Fruit fly (Drosophila melanogaster) whole organism, pupa: ENCODE results near the gene CG7497.

Source experiments
- CG10348 ChIP-seq: fragments of 200-800 bp; sonication (Bioruptor generic); IDR thresholded peaks from 2 replicates; pipeline ENCODE4 v1.3.6; 2022; ENCODE audit warnings: missing biosample characterization, missing genetic modification characterization
- CG12605 ChIP-seq: fragments of 200-800 bp; sonication (Bioruptor generic); IDR thresholded peaks from 2 replicates; pipeline ENCODE4 v1.3.6; 2022; ENCODE audit warnings: missing biosample characterization, missing genetic modification characterization
- CG13204 ChIP-seq: fragments of 200-800 bp; sonication (Bioruptor generic); optimal IDR thresholded peaks from 2 replicates; lab custom pipeline; 2018; ENCODE audit warnings: missing biosample characterization, mild to moderate bottlenecking, missing genetic modification characterization, moderate library complexity
- CG14655 ChIP-seq: fragments of 200-800 bp; sonication (Bioruptor generic); optimal IDR thresholded peaks from 3 replicates; lab custom pipeline; 2017; ENCODE audit warnings: mild to moderate bottlenecking, missing biosample characterization, missing genetic modification reagents, missing genetic modification characterization
- CG15710 ChIP-seq: fragments of 200-800 bp; sonication (Bioruptor generic); optimal IDR thresholded peaks from 2 replicates; lab custom pipeline; 2018; ENCODE audit warnings: missing biosample characterization, mild to moderate bottlenecking, missing genetic modification characterization, moderate library complexity
- CG17806 ChIP-seq: fragments of 200-800 bp; sonication (Bioruptor generic); optimal IDR thresholded peaks from 2 replicates; lab custom pipeline; 2018; ENCODE audit warnings: missing biosample characterization, mild to moderate bottlenecking, missing genetic modification characterization, moderate library complexity
- CG32121 ChIP-seq: fragments of 200-800 bp; sonication (Bioruptor generic); IDR thresholded peaks from 2 replicates; pipeline ENCODE4 v1.3.6; 2022; ENCODE audit warnings: missing biosample characterization, missing genetic modification characterization
- CG34367 ChIP-seq: fragments of 200-800 bp; sonication (Bioruptor generic); optimal IDR thresholded peaks from 2 replicates; lab custom pipeline; 2018; ENCODE audit warnings: missing biosample characterization, mild to moderate bottlenecking, missing genetic modification characterization
- CG4496 ChIP-seq: fragments of 200-800 bp; sonication (Bioruptor generic); IDR thresholded peaks from 3 replicates; pipeline ENCODE4 v1.3.6; 2022; ENCODE audit warnings: missing biosample characterization, missing genetic modification characterization
- CG8159 ChIP-seq: fragments of 200-800 bp; sonication (Bioruptor generic); optimal IDR thresholded peaks from 3 replicates; lab custom pipeline; 2018; ENCODE audit warnings: missing biosample characterization, mild to moderate bottlenecking, missing genetic modification characterization, moderate library complexity
- CG8301 ChIP-seq: fragments of 200-800 bp; sonication (Bioruptor generic); optimal IDR thresholded peaks from 2 replicates; lab custom pipeline; 2018; ENCODE audit warnings: missing biosample characterization, mild to moderate bottlenecking, missing genetic modification characterization
- CG9948 ChIP-seq: fragments of 200-800 bp; sonication (Bioruptor generic); optimal IDR thresholded peaks from 2 replicates; lab custom pipeline; 2018; ENCODE audit warnings: missing biosample characterization, mild to moderate bottlenecking, missing genetic modification characterization, moderate library complexity
- D1 ChIP-seq: fragments of 200-800 bp; sonication (Bioruptor generic); optimal IDR thresholded peaks from 2 replicates; lab custom pipeline; 2018; ENCODE audit warnings: missing biosample characterization, mild to moderate bottlenecking, missing genetic modification characterization, moderate library complexity
- EcR ChIP-seq: fragments of 200-800 bp; sonication (Bioruptor generic); optimal IDR thresholded peaks from 3 replicates; lab custom pipeline; 2019; ENCODE audit warnings: missing biosample characterization, missing genetic modification characterization, mild to moderate bottlenecking, moderate library complexity, missing genetic modification reagents
- Ets98B ChIP-seq: fragments of 200-800 bp; sonication (Bioruptor generic); IDR thresholded peaks from 2 replicates; pipeline ENCODE4 v1.3.6; 2022; ENCODE audit warnings: missing biosample characterization, missing genetic modification characterization
- Pif1A ChIP-seq: fragments of 200-800 bp; sonication (Bioruptor generic); optimal IDR thresholded peaks from 3 replicates; lab custom pipeline; 2016; ENCODE audit warnings: missing biosample characterization, missing genetic modification characterization
- Pif1B ChIP-seq: fragments of 200-800 bp; sonication (Bioruptor generic); optimal IDR thresholded peaks from 3 replicates; lab custom pipeline; 2016; ENCODE audit warnings: missing biosample characterization, missing genetic modification characterization
- Snoo ChIP-seq: fragments of 200-800 bp; sonication (Bioruptor generic); optimal IDR thresholded peaks from 3 replicates; lab custom pipeline; 2017; ENCODE audit warnings: missing biosample characterization, mild to moderate bottlenecking, missing genetic modification characterization, inconsistent platforms
- fd96Ca ChIP-seq: fragments of 200-800 bp; sonication (Bioruptor generic); IDR thresholded peaks from 3 replicates; pipeline ENCODE4 v1.3.6; 2022; ENCODE audit warnings: missing biosample characterization, missing genetic modification characterization
- gl ChIP-seq: fragments of 200-800 bp; sonication (Bioruptor generic); optimal IDR thresholded peaks from 2 replicates; lab custom pipeline; 2018; ENCODE audit warnings: missing biosample characterization, mild to moderate bottlenecking, missing genetic modification characterization
- rn ChIP-seq: fragments of 200-800 bp; sonication (Bioruptor generic); IDR thresholded peaks from 2 replicates; pipeline ENCODE4 v1.3.6; 2022; ENCODE audit warnings: missing biosample characterization, missing genetic modification characterization

The CG7497 gene

dm6 chr3L:17615838-17616237 lies 17.4 kb upstream of the CG7497 start:
- no peak for TF ChIP-seq CG9948 (tag; lab: Kevin White, UChicago)

- TF ChIP-seq fd96Ca (GFP tag; lab: Robert Waterston, UW) (no peak), CG15710 (no peak), Pif1A (GFP tag; lab: Kevin White, UChicago) (no peak), CG13204 (no peak), CG8159 (tag; lab: Kevin White, UChicago) (no peak), CG4496 (GFP tag; lab: Robert Waterston, UW) (no peak), CG14655 (GFP tag; lab: Kevin White, UChicago) (no peak), gl (tag; lab: Kevin White, UChicago) (no peak), CG8301 (tag; lab: Kevin White, UChicago) (no peak), CG9948 (tag; lab: Kevin White, UChicago) (no peak), CG17806 (tag; lab: Kevin White, UChicago) (no peak), CG34367 (tag; lab: Kevin White, UChicago) (no peak), EcR (GFP tag; lab: Kevin White, UChicago) (no peak), CG12605 (GFP tag; lab: Robert Waterston, UW) (no peak)
Observed at dm6 chr3L:17616876-17617279, 16.4 kb upstream of the CG7497 start.

DNA sequence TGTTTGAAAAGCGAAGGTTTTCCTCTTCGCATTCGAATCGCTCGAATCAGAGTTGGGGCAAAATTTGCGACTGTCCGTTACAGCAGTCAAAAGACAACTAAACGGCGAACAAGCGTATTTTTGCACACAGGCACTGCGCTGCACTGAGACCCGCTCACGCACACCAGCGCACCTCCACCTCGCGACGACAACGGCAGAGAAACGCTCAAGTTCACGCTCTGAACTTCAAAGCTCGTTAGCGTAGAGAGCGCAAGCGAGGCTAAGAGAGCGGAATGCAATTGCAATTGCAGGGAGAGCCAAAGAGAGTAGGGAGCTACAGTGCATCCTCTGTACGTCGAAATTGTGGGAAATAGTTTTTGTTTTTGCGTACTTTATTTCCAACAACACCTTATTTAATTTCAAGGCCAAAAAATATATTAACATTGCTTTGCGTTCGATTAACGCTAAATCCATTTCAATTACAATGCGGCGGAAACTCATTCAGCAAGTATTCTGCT lies 14.0 kb upstream of the CG7497 start, which contains the start of gene Eip74EF:
Gene Eip74EF (minus strand): TSS at position 117 of the 497 bp plus-strand sequence.
- TF ChIP-seq Pif1B, result peak; percentile 72
- peak; percentile 87 for TF ChIP-seq CG13204
- TF ChIP-seq gl (tag; lab: Kevin White, UChicago), result peak; percentile 42
- peak; percentile 59 for TF ChIP-seq D1 (tag; lab: Kevin White, UChicago)
- TF ChIP-seq CG12605 (GFP tag; lab: Robert Waterston, UW), result peak; percentile 85
- peak; percentile 85; the same call in 1 of the 2 replicates for TF ChIP-seq Ets98B (GFP tag; lab: Robert Waterston, UW)
- TF ChIP-seq CG15710, result peak; percentile 53
- TF ChIP-seq CG34367 (tag; lab: Kevin White, UChicago), result peak; percentile 28
- peak; percentile 69 for TF ChIP-seq CG8301 (tag; lab: Kevin White, UChicago)
- no peak for TF ChIP-seq CG10348 (GFP tag; lab: Robert Waterston, UW)
- TF ChIP-seq rn (GFP tag; lab: Robert Waterston, UW), result peak; percentile 58
- TF ChIP-seq EcR (GFP tag; lab: Kevin White, UChicago), result peak; percentile 87
- TF ChIP-seq CG17806 (tag; lab: Kevin White, UChicago), result peak; percentile 46
- no peak; the same call in 2 of the 3 replicates for TF ChIP-seq fd96Ca (GFP tag; lab: Robert Waterston, UW)
- TF ChIP-seq CG9948 (tag; lab: Kevin White, UChicago), result peak; percentile 36
- TF ChIP-seq CG14655 (GFP tag; lab: Kevin White, UChicago), result peak; percentile 60
- peak; percentile 78 for TF ChIP-seq CG32121 (GFP tag; lab: Robert Waterston, UW)
- TF ChIP-seq Pif1A (GFP tag; lab: Kevin White, UChicago), result peak; percentile 54
- peak; percentile 33 for TF ChIP-seq CG8159 (tag; lab: Kevin White, UChicago)
- TF ChIP-seq Snoo (tag; lab: Kevin White, UChicago), result peak; percentile 61
- TF ChIP-seq CG4496 (GFP tag; lab: Robert Waterston, UW), result peak; percentile 88

DNA sequence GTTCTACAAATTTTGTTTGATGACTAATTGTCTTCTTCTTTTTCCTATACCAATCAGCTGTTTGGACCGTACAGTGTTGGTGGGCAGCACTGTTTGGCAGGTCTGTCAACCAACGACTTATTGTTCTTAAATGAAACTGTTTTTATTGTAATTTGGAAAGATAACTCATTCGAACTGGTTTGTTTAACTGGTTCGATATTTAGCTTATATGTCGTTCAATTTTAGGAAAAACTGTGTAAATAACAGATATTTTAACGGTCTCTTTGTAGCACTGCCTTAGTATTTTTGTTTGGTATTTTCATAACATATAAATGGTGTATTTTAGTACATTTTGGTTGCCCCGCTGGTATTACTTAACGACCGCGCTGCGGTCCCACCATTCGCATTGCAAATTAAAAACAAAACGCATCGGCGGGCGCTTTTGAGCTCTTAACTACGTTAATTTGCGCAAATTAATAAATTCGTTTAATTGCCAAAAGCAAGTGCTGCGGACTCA lies 11.8 kb upstream of the CG7497 start, which contains the start of the genes Vps60 and anchor:
Gene Vps60 (minus strand): TSS at position 175 of the 496 bp plus-strand sequence.
Gene anchor (plus strand): TSS at position 374 of the 496 bp plus-strand sequence.
- TF ChIP-seq Pif1B, result peak; percentile 32
- peak; percentile 24 for TF ChIP-seq CG15710
- TF ChIP-seq CG14655 (GFP tag; lab: Kevin White, UChicago), result no peak
- TF ChIP-seq fd96Ca (GFP tag; lab: Robert Waterston, UW), result no peak
- peak; percentile 19 for TF ChIP-seq CG8159 (tag; lab: Kevin White, UChicago)
- TF ChIP-seq Snoo (tag; lab: Kevin White, UChicago), result peak; percentile 43
- TF ChIP-seq CG32121 (GFP tag; lab: Robert Waterston, UW), result peak; percentile 10; the same call in 1 of the 2 replicates
- TF ChIP-seq EcR (GFP tag; lab: Kevin White, UChicago), result peak; percentile 41
- TF ChIP-seq CG12605 (GFP tag; lab: Robert Waterston, UW), result 0 out of 2 replicates have a peak, but pooled peaks have one; percentile 15
- TF ChIP-seq CG8301 (tag; lab: Kevin White, UChicago), result no peak
- peak; percentile 11 for TF ChIP-seq CG17806 (tag; lab: Kevin White, UChicago)

DNA sequence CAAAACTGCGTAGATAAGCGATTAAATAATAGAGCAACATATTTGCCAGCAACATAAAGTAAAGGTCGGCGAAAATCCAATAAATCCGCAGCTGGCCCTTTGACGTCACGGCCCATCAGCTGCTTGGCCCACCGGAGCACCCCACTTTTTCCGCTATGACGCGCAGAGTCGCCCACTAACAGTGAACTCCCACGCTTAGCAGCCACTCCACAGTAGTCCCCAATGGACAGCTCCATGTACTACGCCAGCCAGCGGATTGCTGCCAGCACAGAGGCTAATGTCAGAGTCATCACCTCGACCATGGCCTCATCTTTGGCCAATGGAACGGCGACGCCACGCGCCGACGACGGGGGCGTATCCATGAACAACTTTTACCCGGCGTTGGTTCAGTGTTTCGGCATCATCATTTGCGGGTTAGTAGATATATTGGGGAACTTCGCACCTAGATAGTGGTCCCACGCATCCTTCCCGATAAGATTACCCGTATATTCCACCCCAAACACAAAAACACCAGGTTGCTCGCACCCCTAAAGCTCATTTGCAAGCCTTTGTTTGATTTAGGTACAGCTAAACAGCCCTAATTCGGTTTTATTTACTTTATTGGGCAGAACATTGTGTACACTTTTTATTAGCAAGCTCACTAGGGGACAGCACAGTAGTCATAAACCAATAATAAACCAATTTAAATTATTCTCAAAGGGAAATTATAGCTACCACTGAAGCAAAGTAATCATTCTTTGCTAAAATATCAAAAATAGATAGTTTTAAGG lies 11.0 kb upstream of the CG7497 start:
- TF ChIP-seq CG32121 (GFP tag; lab: Robert Waterston, UW), result no peak
- TF ChIP-seq CG4496 (GFP tag; lab: Robert Waterston, UW), result no peak
- no peak for TF ChIP-seq fd96Ca (GFP tag; lab: Robert Waterston, UW)
- TF ChIP-seq rn (GFP tag; lab: Robert Waterston, UW), result no peak
- no peak for TF ChIP-seq gl (tag; lab: Kevin White, UChicago)
- no peak for TF ChIP-seq CG14655 (GFP tag; lab: Kevin White, UChicago)
- no peak for TF ChIP-seq CG34367 (tag; lab: Kevin White, UChicago)
- no peak for TF ChIP-seq Ets98B (GFP tag; lab: Robert Waterston, UW)
- TF ChIP-seq Snoo (tag; lab: Kevin White, UChicago), result no peak
- TF ChIP-seq CG8159 (tag; lab: Kevin White, UChicago), result no peak
- TF ChIP-seq CG17806 (tag; lab: Kevin White, UChicago), result no peak
- TF ChIP-seq Pif1B, result no peak
- no peak for TF ChIP-seq CG9948 (tag; lab: Kevin White, UChicago)
- no peak for TF ChIP-seq Pif1A (GFP tag; lab: Kevin White, UChicago)
- TF ChIP-seq EcR (GFP tag; lab: Kevin White, UChicago), result no peak
- TF ChIP-seq CG12605 (GFP tag; lab: Robert Waterston, UW), result no peak
